Worm (Caenorhabditis elegans) whole organism, L4 larva: ENCODE data around the gene twk-2.

Experiments
- R02D3.7 ChIP-seq: fragments of 150-350 bp; sonication (generic microtip); optimal IDR thresholded peaks from 3 replicates; lab custom pipeline; 2014; ENCODE audit warnings: missing biosample characterization, missing genetic modification characterization
- ceh-28 ChIP-seq: fragments of 150-350 bp; optimal IDR thresholded peaks from 2 replicates; lab custom pipeline; 2014; ENCODE audit warnings: missing biosample characterization, missing genetic modification reagents, missing genetic modification characterization
- ceh-62 ChIP-seq: sonication (generic microtip); optimal IDR thresholded peaks from 2 replicates; lab custom pipeline; 2017; ENCODE audit warnings: missing biosample characterization, missing genetic modification characterization
- hif-1 ChIP-seq, 2 experiments: sonication (generic microtip); optimal IDR thresholded peaks; 2 replicates each; lab custom pipeline; 2016 to 2017; ENCODE audit warnings: missing compliant biosample characterization in 2 of 2, missing genetic modification characterization in 2 of 2, missing genetic modification reagents in 2 of 2, missing genotype in 2 of 2, mild to moderate bottlenecking in 1 of 2
- lin-15B ChIP-seq: fragments of 150-350 bp; sonication (generic microtip); optimal IDR thresholded peaks from 3 replicates; lab custom pipeline; 2014; ENCODE audit warnings: missing biosample characterization, missing genetic modification characterization
- skn-1 ChIP-seq: fragments of 150-350 bp; optimal IDR thresholded peaks from 2 replicates; lab custom pipeline; 2014; ENCODE audit warnings: missing biosample characterization, missing genetic modification characterization
- spr-1 ChIP-seq: sonication (generic microtip); optimal IDR thresholded peaks from 2 replicates; lab custom pipeline; 2016; ENCODE audit warnings: mild to moderate bottlenecking, missing genetic modification characterization, missing compliant biosample characterization
- ztf-11 ChIP-seq: fragments of 150-350 bp; optimal IDR thresholded peaks from 2 replicates; lab custom pipeline; 2014; ENCODE audit warnings: missing biosample characterization, missing genetic modification characterization

- no peak for TF ChIP-seq spr-1 (tag; lab: Kevin White, UChicago)
- no peak for TF ChIP-seq ztf-11 (tag; lab: Kevin White, UChicago)
- no peak for TF ChIP-seq ceh-62 (tag; lab: Kevin White, UChicago)
- TF ChIP-seq ceh-28 (tag; lab: Kevin White, UChicago): no peak
- no peak for TF ChIP-seq skn-1 (tag; lab: Kevin White, UChicago)
- no peak for TF ChIP-seq hif-1 (tag; optimal IDR thresholded peaks at IDR 0.05; lab: Kevin White, UChicago)
- no peak for TF ChIP-seq R02D3.7 (tag; lab: Kevin White, UChicago)
- TF ChIP-seq lin-15B (tag; lab: Kevin White, UChicago): no peak
These were observed 25.4 kb upstream of the twk-2 start, which contains the start of gene T05C1.1 for ce11 chrII:4478303-4478702.
